Fruit fly (Drosophila melanogaster) whole organism, prepupa: ENCODE measurements around the gene Npc2e.

Experiments
- CG8632 ChIP-seq: fragments of 200-800 bp; sonication (Bioruptor generic); optimal IDR thresholded peaks from 3 replicates; lab custom pipeline; 2016; ENCODE audit warnings: missing biosample characterization, missing genetic modification characterization
- ss ChIP-seq, 2 experiments: fragments of 200-800 bp; sonication (Bioruptor generic); optimal IDR thresholded peaks; 2 replicates in 1 of 2; 3 replicates in 1 of 2; lab custom pipeline; 2017 to 2018; ENCODE audit warnings: mild to moderate bottlenecking in 2 of 2, missing biosample characterization in 2 of 2, missing genetic modification characterization in 2 of 2, moderate library complexity in 1 of 2

dm6 chr3R:10083077-10083476 is 29.9 kb downstream of the Npc2e start:
- no peak for TF ChIP-seq ss (GFP tag; optimal IDR thresholded peaks at IDR 0.05; lab: Kevin White, UChicago)
- no peak for TF ChIP-seq CG8632 (GFP tag; lab: Kevin White, UChicago)
